Fruit fly (Drosophila melanogaster): ENCODE data around the gene RpS6.

RpS6 gene

DNA sequence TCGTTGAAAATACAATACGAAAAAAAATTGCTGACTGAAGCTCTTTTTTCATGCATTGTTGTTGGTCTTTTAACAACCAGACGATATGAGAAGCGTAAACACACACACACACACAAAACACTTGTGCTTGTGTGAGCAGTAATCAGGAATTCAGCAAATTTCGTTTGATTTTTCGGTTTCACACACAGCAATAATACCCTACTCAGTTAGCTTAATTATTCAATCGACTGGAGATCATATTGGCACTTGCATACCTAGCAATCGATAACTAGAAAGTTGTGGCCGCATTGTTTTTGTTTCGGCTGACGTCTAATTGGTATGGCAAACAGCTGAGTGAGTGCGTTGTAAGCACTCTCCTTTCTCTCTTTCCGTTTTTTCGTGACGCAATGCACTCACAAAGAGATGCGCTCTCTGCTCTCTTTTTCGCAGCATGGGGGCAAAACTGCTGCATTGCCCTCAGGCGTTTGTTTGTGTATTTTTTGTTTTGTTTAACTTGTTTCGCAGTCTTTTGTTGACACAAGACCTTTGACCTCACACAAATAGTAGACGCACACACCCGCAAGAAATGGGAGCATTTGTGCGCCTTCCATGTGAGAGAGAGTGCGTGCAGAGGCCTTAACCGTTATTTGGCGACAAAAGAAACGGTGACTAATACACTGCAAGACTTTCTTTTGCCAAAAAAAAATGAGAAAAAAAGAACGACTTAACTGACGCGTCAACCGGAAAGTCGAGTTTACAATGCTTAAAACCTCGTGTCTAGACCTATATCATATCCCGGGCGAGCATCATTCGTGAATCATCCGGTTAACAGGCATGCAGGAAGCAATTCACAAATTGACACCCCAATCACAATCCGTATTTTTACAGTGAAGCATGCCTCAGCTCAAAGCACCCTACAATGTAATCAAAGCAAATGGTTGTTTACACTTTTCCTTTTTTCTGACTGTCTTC lies 43.9 kb upstream of the RpS6 start (continued):
- TF ChIP-seq ap (GFP tag; IDR thresholded peaks at IDR 0.05) (no peak), Adf1 (GFP tag; IDR thresholded peaks at IDR 0.05) (peak; percentile 50; the same call in 1 of the 2 replicates), CG16863 (GFP tag; optimal IDR thresholded peaks at IDR 0.05) (no peak), trh (GFP tag; optimal IDR thresholded peaks at IDR 0.05) (no peak), D (optimal IDR thresholded peaks at IDR 0.05) (no peak), D (GFP tag; optimal IDR thresholded peaks at IDR 0.05) (no peak), tgo (GFP tag; IDR thresholded peaks at IDR 0.05) (peak; percentile 33; the same call in 2 of the 3 replicates), tna (GFP tag; IDR thresholded peaks at IDR 0.05; ENCODE audit: partially characterized antibody) (no peak), CG18262 (tag; optimal IDR thresholded peaks at IDR 0.05) (peak; percentile 46), CG43689 (GFP tag; IDR thresholded peaks at IDR 0.05) (no peak), pita (GFP tag; optimal IDR thresholded peaks at IDR 0.05) (no peak), psq (GFP tag; optimal IDR thresholded peaks at IDR 0.05) (no peak), nau (GFP tag; optimal IDR thresholded peaks at IDR 0.05) (no peak), CHES-1-like (GFP tag; optimal IDR thresholded peaks at IDR 0.05) (no peak), Hr78 (GFP tag; optimal IDR thresholded peaks at IDR 0.05) (peak in 1 of 2 experiments; percentile 99), Elba2 (GFP tag; optimal IDR thresholded peaks at IDR 0.05) (no peak), cad (GFP tag; optimal IDR thresholded peaks at IDR 0.05) (no peak), pzg (GFP tag; optimal IDR thresholded peaks at IDR 0.05) (no peak), wor (GFP tag; IDR thresholded peaks at IDR 0.05) (no peak), CG4360 (GFP tag; IDR thresholded peaks at IDR 0.05) (no peak), tio (GFP tag; optimal IDR thresholded peaks at IDR 0.05) (no peak), yki (optimal IDR thresholded peaks at IDR 0.05) (peak; percentile 7), CG1602 (GFP tag; optimal IDR thresholded peaks at IDR 0.05) (no peak), Lpt (GFP tag; optimal IDR thresholded peaks at IDR 0.05) (no peak), unc-4 (GFP tag; IDR thresholded peaks at IDR 0.05; ENCODE audit: partially characterized antibody) (no peak), CG31388 (GFP tag; optimal IDR thresholded peaks at IDR 0.05) (no peak), Camta (GFP tag; optimal IDR thresholded peaks at IDR 0.05) (no peak), CG6654 (GFP tag; optimal IDR thresholded peaks at IDR 0.05) (no peak), CG11398 (GFP tag; optimal IDR thresholded peaks at IDR 0.05) (no peak), NC2β (GFP tag; optimal IDR thresholded peaks at IDR 0.05) (no peak), CG13296 (GFP tag; optimal IDR thresholded peaks at IDR 0.05) (peak; percentile 31), CG31365 (tag; optimal IDR thresholded peaks at IDR 0.05) (no peak), usp (GFP tag; optimal IDR thresholded peaks at IDR 0.05) (no peak), ranshi (GFP tag; IDR thresholded peaks at IDR 0.05) (no peak), salm (tag; optimal IDR thresholded peaks at IDR 0.05) (no peak), tin (GFP tag; optimal IDR thresholded peaks at IDR 0.05) (no peak), CG15601 (tag; optimal IDR thresholded peaks at IDR 0.05) (no peak), btn (GFP tag; optimal IDR thresholded peaks at IDR 0.05) (no peak), row (GFP tag; IDR thresholded peaks at IDR 0.05) (peak; percentile 39), CG4424 (GFP tag; optimal IDR thresholded peaks at IDR 0.05) (peak; percentile 17), scrt (GFP tag; optimal IDR thresholded peaks at IDR 0.05) (no peak), CG12219 (GFP tag; optimal IDR thresholded peaks at IDR 0.05) (no peak), CG8089 (GFP tag; optimal IDR thresholded peaks at IDR 0.05) (no peak), CG13424 (tag; optimal IDR thresholded peaks at IDR 0.05) (peak; percentile 33), CG8924 (tag; optimal IDR thresholded peaks at IDR 0.05) (no peak), Atf3 (GFP tag; optimal IDR thresholded peaks at IDR 0.05) (no peak), zfh1 (GFP tag; IDR thresholded peaks at IDR 0.05) (no peak; the same call in 2 of the 3 replicates), CG9817 (tag; optimal IDR thresholded peaks at IDR 0.05) (no peak), Nf-YB (GFP tag; optimal IDR thresholded peaks at IDR 0.05) (no peak), B-H1 (GFP tag; IDR thresholded peaks at IDR 0.05) (peak; percentile 13; the same call in 1 of the 3 replicates)

All from whole organism, embryonic.